Fruit fly (Drosophila melanogaster): ENCODE measurements around the gene CG15167.
A peak's percentile ranks its signal among the peaks of the same experiment; 100 is the strongest.

Gene CG15167

dm6 chr2L:18782936-18783335 lies 42.8 kb downstream of the CG15167 start (continued):
- TF ChIP-seq Trl (optimal IDR thresholded peaks at IDR 0.05) (peak; percentile 74 to 97), Trl (GFP tag; optimal IDR thresholded peaks at IDR 0.05) (peak; percentile 12), Deaf1 (tag; optimal IDR thresholded peaks at IDR 0.05) (peak; percentile 33), Jarid2 (GFP tag; optimal IDR thresholded peaks at IDR 0.05) (no peak), CG7372 (GFP tag; IDR thresholded peaks at IDR 0.05) (no peak), CG18764 (GFP tag; optimal IDR thresholded peaks at IDR 0.05) (no peak), dati (GFP tag; IDR thresholded peaks at IDR 0.05) (no peak), TFAM (GFP tag; optimal IDR thresholded peaks at IDR 0.05) (no peak), Lpt (GFP tag; optimal IDR thresholded peaks at IDR 0.05) (no peak), CG10565 (GFP tag; optimal IDR thresholded peaks at IDR 0.05) (no peak), D19B (GFP tag; optimal IDR thresholded peaks at IDR 0.05) (no peak), shn (GFP tag; optimal IDR thresholded peaks at IDR 0.05) (no peak), bigmax (GFP tag; optimal IDR thresholded peaks at IDR 0.05) (no peak), tll (GFP tag; optimal IDR thresholded peaks at IDR 0.05) (peak; percentile 66 to 85), Elba2 (GFP tag; optimal IDR thresholded peaks at IDR 0.05) (peak; percentile 29), gce (GFP tag; IDR thresholded peaks at IDR 0.05) (no peak), CG10654 (GFP tag; optimal IDR thresholded peaks at IDR 0.05) (no peak), ase (GFP tag; IDR thresholded peaks at IDR 0.05) (no peak), Nf-YB (GFP tag; optimal IDR thresholded peaks at IDR 0.05) (peak; percentile 95), lab (GFP tag; optimal IDR thresholded peaks at IDR 0.05) (no peak), Adf1 (GFP tag; IDR thresholded peaks at IDR 0.05) (no peak), CG18619 (GFP tag; optimal IDR thresholded peaks at IDR 0.05) (no peak), CG32767 (GFP tag; IDR thresholded peaks at IDR 0.05) (no peak), CG1832 (GFP tag; optimal IDR thresholded peaks at IDR 0.05) (peak; percentile 88), lola (GFP tag; optimal IDR thresholded peaks at IDR 0.05) (no peak), pum (GFP tag; optimal IDR thresholded peaks at IDR 0.05) (no peak), Stat92E (GFP tag; optimal IDR thresholded peaks at IDR 0.05) (no peak), row (GFP tag; IDR thresholded peaks at IDR 0.05) (no peak), Rfx (GFP tag; IDR thresholded peaks at IDR 0.05) (no peak), CG10462 (GFP tag; optimal IDR thresholded peaks at IDR 0.05) (no peak), sr (GFP tag; IDR thresholded peaks at IDR 0.05) (no peak), ewg (GFP tag; optimal IDR thresholded peaks at IDR 0.05) (peak; percentile 24), pros (GFP tag; optimal IDR thresholded peaks at IDR 0.05) (peak; percentile 88), CG2199 (GFP tag; IDR thresholded peaks at IDR 0.05) (no peak), CG9817 (tag; optimal IDR thresholded peaks at IDR 0.05) (no peak), CG17568 (GFP tag; optimal IDR thresholded peaks at IDR 0.05) (no peak), tio (GFP tag; optimal IDR thresholded peaks at IDR 0.05) (no peak), dpn (GFP tag; optimal IDR thresholded peaks at IDR 0.05) (no peak)

DNA sequence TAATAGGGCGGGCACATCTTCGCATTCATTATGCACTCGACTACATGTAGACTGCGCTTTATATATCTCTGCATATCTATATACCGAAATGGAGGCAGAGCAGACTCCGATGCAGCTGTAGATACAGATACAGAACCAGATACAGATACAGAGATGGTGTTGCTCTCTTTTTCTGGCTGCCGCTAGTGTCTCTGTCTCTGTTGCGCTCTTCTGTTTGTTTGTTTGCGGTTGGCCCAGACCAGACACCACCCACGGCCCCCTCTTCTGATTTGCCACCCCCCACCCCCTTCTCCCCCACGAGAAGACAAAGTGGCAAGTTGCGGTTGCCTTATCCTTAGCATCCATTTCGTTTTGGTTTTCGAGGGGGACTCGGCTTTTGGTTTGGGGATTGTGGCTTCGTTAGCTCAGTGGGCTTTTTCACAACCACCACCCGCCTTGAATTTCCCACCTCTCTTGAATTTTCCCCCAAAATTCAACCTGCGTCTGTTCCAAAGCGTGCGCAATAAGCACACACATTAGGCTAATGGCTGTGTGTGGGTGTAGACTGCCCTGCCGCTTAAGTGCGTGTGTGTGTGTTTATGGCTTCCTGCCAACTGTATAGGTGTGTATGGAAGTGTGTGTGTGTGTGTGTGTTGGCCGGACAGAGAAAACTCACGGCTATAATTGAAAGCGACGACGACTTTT lies 43.3 kb downstream of the CG15167 start:
- TF ChIP-seq ewg (GFP tag; optimal IDR thresholded peaks at IDR 0.05) (peak; percentile 28), gcm2 (GFP tag; optimal IDR thresholded peaks at IDR 0.05) (no peak), CG10959 (GFP tag; IDR thresholded peaks at IDR 0.05) (no peak), sens (GFP tag) (peak; percentile 30), toy (GFP tag; IDR thresholded peaks at IDR 0.05) (no peak), Nf-YB (GFP tag; optimal IDR thresholded peaks at IDR 0.05) (peak; percentile 94), org-1 (GFP tag; optimal IDR thresholded peaks at IDR 0.05) (no peak), CG10543 (GFP tag; optimal IDR thresholded peaks at IDR 0.05) (no peak), CG3995 (GFP tag; optimal IDR thresholded peaks at IDR 0.05) (no peak), Usf (GFP tag; optimal IDR thresholded peaks at IDR 0.05) (no peak), Doc2 (GFP tag; IDR thresholded peaks at IDR 0.05) (no peak), Elba2 (GFP tag; optimal IDR thresholded peaks at IDR 0.05) (no peak), dysf (GFP tag; IDR thresholded peaks at IDR 0.05) (no peak), CG12659 (GFP tag; optimal IDR thresholded peaks at IDR 0.05) (no peak), hth (optimal IDR thresholded peaks at IDR 0.05) (no peak), Nf-YC (tag; optimal IDR thresholded peaks at IDR 0.05) (peak; percentile 92), B-H1 (GFP tag; IDR thresholded peaks at IDR 0.05) (no peak), Dref (GFP tag; IDR thresholded peaks at IDR 0.05) (no peak)
